Fruit fly (Drosophila melanogaster): Measurements from ENCODE around the gene CG2926.

CG2926 gene

DNA sequence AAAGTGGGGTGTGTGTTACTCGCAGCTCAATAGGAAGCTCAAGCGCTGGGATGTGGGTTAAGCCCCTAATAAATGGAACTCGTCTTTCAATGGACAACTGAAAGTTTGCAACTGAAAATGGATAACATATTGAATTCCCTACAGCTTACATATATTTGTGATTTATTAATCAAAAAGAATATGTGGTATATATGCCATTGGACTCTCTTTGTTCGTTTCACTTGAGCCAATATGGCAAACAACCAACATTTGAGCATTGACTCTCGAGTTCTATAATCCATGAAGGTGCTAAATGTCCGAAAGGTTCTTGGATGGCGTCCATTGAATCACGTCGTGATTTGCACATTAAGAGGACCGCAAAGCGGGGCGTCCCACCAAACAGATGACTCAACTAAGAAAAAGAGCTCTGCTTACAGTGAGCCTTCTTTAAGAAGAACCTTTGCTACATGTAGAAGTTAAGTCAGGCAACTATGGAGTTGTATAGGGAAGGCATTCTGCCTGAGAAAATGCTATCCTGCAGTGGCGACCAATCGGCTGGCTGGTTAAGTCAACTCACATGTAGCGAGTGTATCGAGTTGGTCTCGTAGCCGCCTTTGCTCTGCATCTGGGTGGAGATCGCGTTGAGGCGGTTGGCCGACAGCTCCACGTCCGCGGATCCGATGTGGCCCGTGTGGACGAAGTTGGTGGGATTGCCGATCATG, 29.9 kb upstream of the CG2926 start (continued):
- TF ChIP-seq Ets65A (GFP tag) (peak; percentile 50), Dip2 (GFP tag; IDR thresholded peaks at IDR 0.05) (no peak), sd (tag; optimal IDR thresholded peaks at IDR 0.05) (no peak), Drgx (GFP tag; IDR thresholded peaks at IDR 0.05) (peak; percentile 67), exex (tag; optimal IDR thresholded peaks at IDR 0.05) (no peak), CG10431 (GFP tag; optimal IDR thresholded peaks at IDR 0.05) (no peak), CG13424 (tag; optimal IDR thresholded peaks at IDR 0.05) (no peak), CG2889 (GFP tag; IDR thresholded peaks at IDR 0.05) (no peak), maf-S (GFP tag; optimal IDR thresholded peaks at IDR 0.05) (no peak), sens (GFP tag) (peak; percentile 68), pzg (GFP tag; optimal IDR thresholded peaks at IDR 0.05) (no peak), CG2129 (GFP tag; IDR thresholded peaks at IDR 0.05; ENCODE audit: partially characterized antibody) (no peak), CG1603 (tag; optimal IDR thresholded peaks at IDR 0.05) (no peak), CG12391 (tag; optimal IDR thresholded peaks at IDR 0.05) (no peak)

DNA sequence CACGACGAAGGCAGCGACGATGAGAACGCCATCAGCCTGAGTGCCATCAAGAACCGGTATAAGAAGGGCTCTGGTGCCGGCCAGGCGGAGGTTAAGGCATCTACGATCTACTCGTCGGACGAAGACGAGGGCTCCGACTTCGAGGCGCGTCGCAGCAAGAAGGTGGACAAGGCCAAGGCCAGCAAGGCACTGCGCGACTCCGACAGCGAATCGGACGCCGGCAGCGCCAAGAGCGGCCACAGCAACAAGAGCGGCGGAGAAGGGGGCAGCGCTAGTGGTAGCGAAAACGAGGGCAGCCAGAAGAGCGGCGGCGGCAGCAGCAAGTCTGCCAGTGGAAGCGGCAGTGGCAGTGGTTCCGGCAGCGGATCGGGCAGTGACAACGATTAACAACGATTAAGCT, 27.3 kb upstream of the CG2926 start:
- TF ChIP-seq wek (GFP tag; optimal IDR thresholded peaks at IDR 0.05) (no peak), Spps (tag; optimal IDR thresholded peaks at IDR 0.05) (no peak), Adf1 (GFP tag; IDR thresholded peaks at IDR 0.05) (peak; percentile 33; the same call in 1 of the 2 replicates), CG8478 (optimal IDR thresholded peaks at IDR 0.05) (peak; percentile 11), crol (GFP tag; IDR thresholded peaks at IDR 0.05) (0 out of 2 replicates have a peak, but pooled peaks have one; percentile 9), Med (GFP tag) (peak; percentile 37)

DNA sequence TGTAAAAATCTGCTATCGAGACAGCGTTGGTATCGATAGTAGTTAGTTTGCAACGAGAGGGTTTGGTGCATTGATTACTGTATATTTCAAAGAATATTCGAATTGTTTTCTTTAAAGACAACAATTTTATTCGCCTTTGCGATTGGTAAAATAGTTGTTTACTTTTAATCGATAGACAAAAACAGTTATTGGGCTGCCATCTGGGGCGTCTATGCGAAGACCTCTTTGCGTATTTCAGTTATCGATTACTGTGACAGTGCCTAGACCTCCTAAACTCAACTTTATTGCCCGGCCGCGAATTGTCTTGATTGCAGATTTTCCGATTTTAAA, 24.9 kb upstream of the CG2926 start, which contains the start of gene Atu:
TSS of gene Atu (plus strand) at position 245 of the 330 bp plus-strand sequence.
- TF ChIP-seq yki (optimal IDR thresholded peaks at IDR 0.05) (no peak), Dref (GFP tag; IDR thresholded peaks at IDR 0.05) (peak; percentile 86), CG9932 (GFP tag; IDR thresholded peaks at IDR 0.05) (peak; percentile 69), CG43689 (GFP tag; IDR thresholded peaks at IDR 0.05) (no peak), lola (GFP tag; optimal IDR thresholded peaks at IDR 0.05) (peak in 1 of 3 experiments; percentile 34), CG14050 (GFP tag; IDR thresholded peaks at IDR 0.05) (no peak), CG1603 (tag; optimal IDR thresholded peaks at IDR 0.05) (peak; percentile 68), CG17359 (tag; optimal IDR thresholded peaks at IDR 0.05) (peak; percentile 24), CG17568 (GFP tag; optimal IDR thresholded peaks at IDR 0.05) (no peak), zf30C (GFP tag; optimal IDR thresholded peaks at IDR 0.05) (no peak), grn (GFP tag; optimal IDR thresholded peaks at IDR 0.05) (no peak), scrt (GFP tag; optimal IDR thresholded peaks at IDR 0.05) (no peak), Ets97D (GFP tag; optimal IDR thresholded peaks at IDR 0.05) (peak; percentile 66), CG2889 (GFP tag; IDR thresholded peaks at IDR 0.05) (no peak), CG10267 (tag; optimal IDR thresholded peaks at IDR 0.05) (peak; percentile 61), dati (GFP tag; IDR thresholded peaks at IDR 0.05) (no peak), Sox100B (GFP tag; optimal IDR thresholded peaks at IDR 0.05) (no peak), bsh (GFP tag; optimal IDR thresholded peaks at IDR 0.05) (peak in 1 of 2 experiments; percentile 1), stwl (tag; optimal IDR thresholded peaks at IDR 0.05) (peak; percentile 60), sc (optimal IDR thresholded peaks at IDR 0.05) (no peak), sc (GFP tag; optimal IDR thresholded peaks at IDR 0.05) (no peak), CG8765 (GFP tag; IDR thresholded peaks at IDR 0.05) (no peak), cg (GFP tag; optimal IDR thresholded peaks at IDR 0.05) (peak; percentile 87), ci (GFP tag; IDR thresholded peaks at IDR 0.05) (no peak), CG14860 (GFP tag; IDR thresholded peaks at IDR 0.05; ENCODE audit: partially characterized antibody) (peak; percentile 94), Meics (GFP tag; optimal IDR thresholded peaks at IDR 0.05) (peak; percentile 10), CG10321 (GFP tag; IDR thresholded peaks at IDR 0.05) (no peak), zen2 (GFP tag; IDR thresholded peaks at IDR 0.05; ENCODE audit: partially characterized antibody) (peak; percentile 83), jigr1 (GFP tag; IDR thresholded peaks at IDR 0.05) (no peak), CG6683 (GFP tag; optimal IDR thresholded peaks at IDR 0.05) (no peak), TFAM (GFP tag; optimal IDR thresholded peaks at IDR 0.05) (no peak)
